Fruit fly (Drosophila melanogaster): ENCODE data around the gene RunxA.

DNA sequence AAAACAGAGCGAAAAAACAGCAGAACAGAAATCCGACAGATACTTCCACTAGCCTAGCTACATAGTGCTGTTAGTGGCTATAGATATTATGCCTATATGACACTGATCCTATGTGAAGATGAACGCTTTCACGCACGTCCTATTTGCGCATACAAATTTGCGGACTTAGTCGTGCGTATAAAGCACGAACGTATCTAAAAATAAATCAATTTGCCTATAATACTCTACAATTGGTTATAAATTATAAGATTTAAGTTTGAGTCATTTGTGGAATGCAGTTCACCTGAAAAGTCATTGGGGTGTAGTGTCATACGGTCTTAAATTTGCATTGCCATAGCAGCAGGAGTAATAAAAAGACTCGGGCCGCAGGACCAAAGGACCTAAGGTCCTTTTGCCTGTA, 28.8 kb upstream of the RunxA start:
- TF ChIP-seq CG8478 (optimal IDR thresholded peaks at IDR 0.05) (no peak), CTCF (optimal IDR thresholded peaks at IDR 0.05) (no peak)

All from S2 (cell line).